Fruit fly (Drosophila melanogaster) whole organism, embryonic: ENCODE results near the gene Tob.
A peak's percentile ranks its signal among the peaks of the same experiment; 100 is the strongest.

Experiments used
- Asciz ChIP-seq: fragments of 200-800 bp; sonication (Bioruptor generic); optimal IDR thresholded peaks from 2 replicates; lab custom pipeline; 2017; ENCODE audit warnings: missing biosample characterization, mild to moderate bottlenecking, missing genetic modification characterization, missing genetic modification reagents
- BEAF-32 ChIP-seq: fragments of 200-800 bp; sonication (Bioruptor generic); optimal IDR thresholded peaks from 3 replicates; lab custom pipeline; 2017; ENCODE audit warnings: missing biosample characterization, missing genetic modification characterization, mild to moderate bottlenecking, moderate library complexity, missing genetic modification reagents
- CG10431 ChIP-seq: fragments of 200-800 bp; sonication (Bioruptor generic); optimal IDR thresholded peaks from 3 replicates; lab custom pipeline; 2018; ENCODE audit warnings: missing biosample characterization, mild to moderate bottlenecking, missing genetic modification characterization
- CG11398 ChIP-seq: fragments of 200-800 bp; sonication (Bioruptor generic); optimal IDR thresholded peaks from 2 replicates; lab custom pipeline; 2016; ENCODE audit warnings: missing biosample characterization, missing genetic modification characterization
- CG11456 ChIP-seq: fragments of 200-800 bp; sonication (Bioruptor generic); IDR thresholded peaks from 3 replicates; pipeline ENCODE4 v1.3.6; 2022; ENCODE audit warnings: missing biosample characterization, missing genetic modification characterization
- CG17328 ChIP-seq: fragments of 200-800 bp; sonication (Bioruptor generic); IDR thresholded peaks from 2 replicates; pipeline ENCODE4 v1.3.6; 2022; ENCODE audit warnings: missing biosample characterization, missing genetic modification characterization
- CG1832 ChIP-seq: fragments of 200-800 bp; sonication (Bioruptor generic); optimal IDR thresholded peaks from 2 replicates; lab custom pipeline; 2017; ENCODE audit warnings: missing biosample characterization, mild to moderate bottlenecking, missing genetic modification characterization, inconsistent platforms
- CG18599 ChIP-seq: fragments of 200-800 bp; sonication (Bioruptor generic); optimal IDR thresholded peaks from 3 replicates; lab custom pipeline; 2017; ENCODE audit warnings: missing biosample characterization, missing genetic modification characterization, mild to moderate bottlenecking, moderate library complexity, missing genetic modification reagents
- CG2129 ChIP-seq: fragments of 200-800 bp; sonication (Bioruptor generic); IDR thresholded peaks from 2 replicates; pipeline ENCODE4 v1.3.6; 2022; ENCODE audit warnings: missing biosample characterization, missing genetic modification characterization; ENCODE audit not compliant: partially characterized antibody
- CG2199 ChIP-seq: fragments of 200-800 bp; sonication (Bioruptor generic); IDR thresholded peaks from 3 replicates; pipeline ENCODE4 v1.3.6; 2022; ENCODE audit warnings: missing biosample characterization, missing genetic modification characterization
- CG2889 ChIP-seq: fragments of 200-800 bp; sonication (Bioruptor generic); IDR thresholded peaks from 3 replicates; pipeline ENCODE4 v1.3.6; 2022; ENCODE audit warnings: missing biosample characterization, missing genetic modification characterization
- CG31388 ChIP-seq: fragments of 200-800 bp; sonication (Bioruptor generic); optimal IDR thresholded peaks from 2 replicates; lab custom pipeline; 2016; ENCODE audit warnings: missing biosample characterization, missing genetic modification characterization
- CG3163 ChIP-seq: fragments of 200-800 bp; sonication (Bioruptor generic); optimal IDR thresholded peaks from 3 replicates; lab custom pipeline; 2016; ENCODE audit warnings: missing biosample characterization, missing genetic modification characterization
- CG32772 ChIP-seq: fragments of 200-800 bp; sonication (Bioruptor generic); IDR thresholded peaks from 2 replicates; pipeline ENCODE4 v1.3.6; 2022; ENCODE audit warnings: missing biosample characterization, missing genetic modification characterization
- CG4820 ChIP-seq: fragments of 200-800 bp; sonication (Bioruptor generic); optimal IDR thresholded peaks from 3 replicates; lab custom pipeline; 2016; ENCODE audit warnings: missing biosample characterization, missing genetic modification characterization
- CG6854 ChIP-seq: fragments of 200-800 bp; sonication (Bioruptor generic); optimal IDR thresholded peaks from 3 replicates; lab custom pipeline; 2017; ENCODE audit warnings: missing biosample characterization, mild to moderate bottlenecking, missing genetic modification characterization
- CG7928 ChIP-seq: fragments of 200-800 bp; sonication (Bioruptor generic); optimal IDR thresholded peaks from 2 replicates; lab custom pipeline; 2017; ENCODE audit warnings: missing biosample characterization, mild to moderate bottlenecking, missing genetic modification characterization
- CG8765 ChIP-seq: fragments of 200-800 bp; sonication (Bioruptor generic); IDR thresholded peaks from 2 replicates; pipeline ENCODE4 v1.3.6; 2022; ENCODE audit warnings: missing biosample characterization, missing genetic modification characterization
- CG8944 ChIP-seq: fragments of 200-800 bp; sonication (Bioruptor generic); optimal IDR thresholded peaks from 3 replicates; lab custom pipeline; 2016; ENCODE audit warnings: missing biosample characterization, missing genetic modification characterization
- CG9437 ChIP-seq: fragments of 200-800 bp; sonication (Bioruptor generic); optimal IDR thresholded peaks from 2 replicates; lab custom pipeline; 2018; ENCODE audit warnings: missing biosample characterization, mild to moderate bottlenecking, missing genetic modification characterization
- CG9817 ChIP-seq: fragments of 200-800 bp; sonication (Bioruptor generic); optimal IDR thresholded peaks from 2 replicates; lab custom pipeline; 2018; ENCODE audit warnings: missing biosample characterization, mild to moderate bottlenecking, missing genetic modification characterization, moderate library complexity
- CG9932 ChIP-seq: fragments of 200-800 bp; sonication (Bioruptor generic); IDR thresholded peaks from 2 replicates; pipeline ENCODE4 v1.3.6; 2022; ENCODE audit warnings: missing biosample characterization, missing genetic modification characterization
- Chrac-16 ChIP-seq: fragments of 200-800 bp; sonication (Bioruptor generic); optimal IDR thresholded peaks from 3 replicates; lab custom pipeline; 2016; ENCODE audit warnings: missing biosample characterization, missing genetic modification characterization
- D ChIP-seq, 2 experiments: fragments of 200-800 bp in 1 of 2; fragments of >200 bp in 1 of 2; sonication (Bioruptor generic) in 1 of 2; optimal IDR thresholded peaks; 2 replicates in 1 of 2; 3 replicates in 1 of 2; lab custom pipeline; 2017; ENCODE audit warnings: mild to moderate bottlenecking in 1 of 2, missing biosample characterization in 1 of 2, missing genetic modification characterization in 1 of 2, missing genetic modification reagents in 1 of 2
- Deaf1 ChIP-seq: fragments of 200-800 bp; optimal IDR thresholded peaks from 3 replicates; lab custom pipeline; 2019; ENCODE audit warnings: missing biosample characterization, mild to moderate bottlenecking, missing genetic modification characterization, moderate library complexity
- Dp ChIP-seq: fragments of 200-800 bp; sonication (Bioruptor generic); optimal IDR thresholded peaks from 2 replicates; lab custom pipeline; 2018; ENCODE audit warnings: missing biosample characterization, mild to moderate bottlenecking, missing genetic modification characterization, moderate library complexity
- Ets65A ChIP-seq: fragments of 200-800 bp; sonication (Bioruptor generic); peaks from one replicate; lab custom pipeline; 2016; ENCODE audit warnings: missing biosample characterization, missing genetic modification characterization
- HLH4C ChIP-seq: fragments of 200-800 bp; sonication (Bioruptor generic); IDR thresholded peaks from 3 replicates; pipeline ENCODE4 v1.3.6; 2022; ENCODE audit warnings: missing biosample characterization, missing genetic modification characterization; ENCODE audit not compliant: partially characterized antibody
- Hey ChIP-seq: fragments of 200-800 bp; sonication (Bioruptor generic); optimal IDR thresholded peaks from 3 replicates; lab custom pipeline; 2018; ENCODE audit warnings: missing biosample characterization, mild to moderate bottlenecking, missing genetic modification characterization
- HmgD ChIP-seq: fragments of 200-800 bp; sonication (Bioruptor generic); optimal IDR thresholded peaks from 3 replicates; lab custom pipeline; 2016; ENCODE audit warnings: missing biosample characterization, missing genetic modification characterization
- Hr78 ChIP-seq, 2 experiments: fragments of 200-800 bp in 1 of 2; fragments of >200 bp in 1 of 2; sonication (Bioruptor generic) in 1 of 2; optimal IDR thresholded peaks; 2 replicates each; lab custom pipeline; 2017 to 2019; ENCODE audit warnings: missing biosample characterization in 2 of 2, missing genetic modification characterization in 2 of 2, mild to moderate bottlenecking in 1 of 2, moderate library complexity in 1 of 2
- Lim3 ChIP-seq: fragments of 200-800 bp; sonication (Bioruptor generic); IDR thresholded peaks from 2 replicates; pipeline ENCODE4 v1.3.6; 2022; ENCODE audit warnings: missing biosample characterization, missing genetic modification characterization
- Mad ChIP-seq: fragments of 200-800 bp; sonication (Bioruptor generic); optimal IDR thresholded peaks from 2 replicates; lab custom pipeline; 2016; ENCODE audit warnings: missing biosample characterization, missing genetic modification characterization
- Poxn ChIP-seq: fragments of 200-800 bp; sonication (Bioruptor generic); IDR thresholded peaks from 2 replicates; pipeline ENCODE4 v1.3.6; 2022; ENCODE audit warnings: missing biosample characterization, missing genetic modification characterization
- Rfx ChIP-seq: fragments of 200-800 bp; sonication (Bioruptor generic); IDR thresholded peaks from 2 replicates; pipeline ENCODE4 v1.3.6; 2022; ENCODE audit warnings: missing biosample characterization, missing genetic modification characterization
- Sox102F ChIP-seq: fragments of 200-800 bp; sonication (Bioruptor generic); optimal IDR thresholded peaks from 2 replicates; lab custom pipeline; 2018; ENCODE audit warnings: missing biosample characterization, mild to moderate bottlenecking, missing genetic modification characterization, moderate library complexity
- caup ChIP-seq: fragments of 200-800 bp; sonication (Bioruptor generic); optimal IDR thresholded peaks from 3 replicates; lab custom pipeline; 2017; ENCODE audit warnings: missing biosample characterization, mild to moderate bottlenecking, missing genetic modification characterization, moderate library complexity; ENCODE audit not compliant: severe bottlenecking
- gcm ChIP-seq: fragments of 200-800 bp; sonication (Bioruptor generic); optimal IDR thresholded peaks from 2 replicates; lab custom pipeline; 2019; ENCODE audit warnings: missing biosample characterization, mild to moderate bottlenecking, missing genetic modification characterization, moderate library complexity
- gsb ChIP-seq: fragments of 200-800 bp; sonication (Bioruptor generic); IDR thresholded peaks from 2 replicates; pipeline ENCODE4 v1.3.6; 2022; ENCODE audit warnings: missing biosample characterization, missing genetic modification characterization
- ham ChIP-seq: fragments of 200-800 bp; sonication (Bioruptor generic); IDR thresholded peaks from 2 replicates; pipeline ENCODE4 v1.3.6; 2022; ENCODE audit warnings: missing biosample characterization, missing genetic modification characterization
- lmd ChIP-seq: fragments of 200-800 bp; sonication (Bioruptor generic); IDR thresholded peaks from 2 replicates; pipeline ENCODE4 v1.3.6; 2022; ENCODE audit warnings: missing biosample characterization, missing genetic modification characterization
- nmo ChIP-seq: fragments of 200-800 bp; sonication (Bioruptor generic); optimal IDR thresholded peaks from 2 replicates; lab custom pipeline; 2018; ENCODE audit warnings: missing biosample characterization, mild to moderate bottlenecking, missing genetic modification characterization, moderate library complexity
- pnt ChIP-seq: fragments of 200-800 bp; sonication (Bioruptor generic); optimal IDR thresholded peaks from 3 replicates; lab custom pipeline; 2016; ENCODE audit warnings: missing biosample characterization, missing genetic modification characterization
- psq ChIP-seq: fragments of 200-800 bp; sonication (Bioruptor generic); optimal IDR thresholded peaks from 2 replicates; lab custom pipeline; 2017; ENCODE audit warnings: missing biosample characterization, missing genetic modification characterization
- pum ChIP-seq: fragments of 200-800 bp; sonication (Bioruptor generic); optimal IDR thresholded peaks from 2 replicates; lab custom pipeline; 2016; ENCODE audit warnings: missing biosample characterization, missing genetic modification characterization
- sim ChIP-seq: fragments of 200-800 bp; sonication (Bioruptor generic); IDR thresholded peaks from 2 replicates; pipeline ENCODE4 v1.3.6; 2022; ENCODE audit warnings: missing biosample characterization, missing genetic modification characterization
- trem ChIP-seq: fragments of 200-800 bp; optimal IDR thresholded peaks from 3 replicates; lab custom pipeline; 2019; ENCODE audit warnings: missing biosample characterization, mild to moderate bottlenecking, missing genetic modification characterization, moderate library complexity

Tob gene

dm6 chrX:16090179-16091144, 833 bp downstream of the Tob start (continued):
- peak; percentile 90 for TF ChIP-seq Sox102F
- peak; percentile 80 for TF ChIP-seq Poxn (GFP tag; lab: Robert Waterston, UW)
- no peak for TF ChIP-seq Mad (GFP tag; lab: Kevin White, UChicago)
- TF ChIP-seq pnt (GFP tag; lab: Kevin White, UChicago), result peak; percentile 76
- peak; percentile 60; the same call in 1 of the 2 replicates for TF ChIP-seq ham (GFP tag; lab: Robert Waterston, UW)
- TF ChIP-seq pum (GFP tag; lab: Kevin White, UChicago), result peak; percentile 82
- peak; percentile 93 for TF ChIP-seq CG11456 (GFP tag; lab: Robert Waterston, UW)
- no peak for TF ChIP-seq D (optimal IDR thresholded peaks at IDR 0.05; lab: Kevin White, UChicago)
- peak; percentile 72 for TF ChIP-seq D (GFP tag; optimal IDR thresholded peaks at IDR 0.05; lab: Kevin White, UChicago)
- TF ChIP-seq CG10431, result peak; percentile 23
- TF ChIP-seq CG3163, result peak; percentile 67
- no peak for TF ChIP-seq CG1832 (GFP tag; lab: Kevin White, UChicago)
- TF ChIP-seq Ets65A (GFP tag; lab: Kevin White, UChicago), result peak; percentile 98
- peak; percentile 55; the same call in 1 of the 2 replicates for TF ChIP-seq CG8765
- TF ChIP-seq CG8944 (GFP tag; lab: Kevin White, UChicago), result peak; percentile 83
- no peak for TF ChIP-seq HLH4C (GFP tag; lab: Robert Waterston, UW)
- peak; percentile 7 for TF ChIP-seq trem (tag; lab: Kevin White, UChicago)
- peak; percentile 49; the same call in 1 of the 3 replicates for TF ChIP-seq CG2199
- peak; percentile 86 for TF ChIP-seq CG32772 (GFP tag; lab: Robert Waterston, UW)
- TF ChIP-seq CG4820 (GFP tag; lab: Kevin White, UChicago), result peak; percentile 82
- peak; percentile 46 for TF ChIP-seq psq (GFP tag; lab: Kevin White, UChicago)
- no peak for TF ChIP-seq CG2129
- TF ChIP-seq CG9437, result peak; percentile 77
- no peak for TF ChIP-seq Deaf1 (tag; lab: Kevin White, UChicago)
- peak; percentile 86 for TF ChIP-seq CG6854 (GFP tag; lab: Kevin White, UChicago)
- TF ChIP-seq CG9817 (tag; lab: Kevin White, UChicago), result peak; percentile 96
- peak; percentile 78 for TF ChIP-seq gcm (GFP tag; lab: Kevin White, UChicago)
- no peak for TF ChIP-seq sim
- TF ChIP-seq Chrac-16 (GFP tag; lab: Kevin White, UChicago), result peak; percentile 85
- TF ChIP-seq lmd (GFP tag; lab: Robert Waterston, UW), result peak; percentile 93
- TF ChIP-seq Hr78 (GFP tag; optimal IDR thresholded peaks at IDR 0.05; lab: Kevin White, UChicago), result peak in 1 of 2 experiments; percentile 44
- TF ChIP-seq CG18599 (GFP tag; lab: Kevin White, UChicago), result peak; percentile 91
- peak; percentile 70 for TF ChIP-seq Hey
- TF ChIP-seq CG2889 (GFP tag; lab: Robert Waterston, UW), result peak; percentile 89
- TF ChIP-seq HmgD (GFP tag; lab: Kevin White, UChicago), result peak; percentile 62
- peak; percentile 90 for TF ChIP-seq gsb (GFP tag; lab: Robert Waterston, UW)
- peak; percentile 74 for TF ChIP-seq Asciz (GFP tag; lab: Kevin White, UChicago)
- TF ChIP-seq nmo, result peak; percentile 87
- no peak for TF ChIP-seq Dp (GFP tag; lab: Kevin White, UChicago)
- peak; percentile 50 for TF ChIP-seq CG11398 (GFP tag; lab: Kevin White, UChicago)
- TF ChIP-seq caup (GFP tag; lab: Kevin White, UChicago), result peak; percentile 91
- TF ChIP-seq Rfx (GFP tag; lab: Robert Waterston, UW), result peak; percentile 95
- peak; percentile 88 for TF ChIP-seq CG17328 (GFP tag; lab: Robert Waterston, UW)
- TF ChIP-seq Lim3, result peak; percentile 70; the same call in 1 of the 2 replicates
- peak; percentile 71 for TF ChIP-seq CG31388 (GFP tag; lab: Kevin White, UChicago)
- peak; percentile 67 for TF ChIP-seq CG7928 (GFP tag; lab: Kevin White, UChicago)
- peak; percentile 9 for TF ChIP-seq BEAF-32
- TF ChIP-seq CG9932 (GFP tag; lab: Robert Waterston, UW), result peak; percentile 94
